Worm (Caenorhabditis elegans) whole organism, young adult: ENCODE measurements around the gene ins-16.

Experiments
- B0261.1 ChIP-seq: sonication (generic microtip); optimal IDR thresholded peaks from 2 replicates; lab custom pipeline; 2016; ENCODE audit warnings: mild to moderate bottlenecking, missing genetic modification characterization, moderate library complexity, missing compliant biosample characterization
- C06A6.2 ChIP-seq: fragments of 200-800 bp; sonication (Bioruptor generic); conservative IDR thresholded peaks from 2 replicates; pipeline ENCODE4 v1.3.6; 2022; ENCODE audit warnings: missing genetic modification characterization, missing compliant biosample characterization
- C17E4.6 ChIP-seq: fragments of 200-800 bp; sonication (Bioruptor generic); IDR thresholded peaks from 2 replicates; pipeline ENCODE4 v1.3.6; 2022; ENCODE audit warnings: missing genetic modification reagents, missing genetic modification characterization, missing compliant biosample characterization
- F22D6.2 ChIP-seq: sonication (generic microtip); optimal IDR thresholded peaks from 2 replicates; lab custom pipeline; 2016; ENCODE audit warnings: mild to moderate bottlenecking, missing genetic modification characterization, missing compliant biosample characterization
- F37B4.10 ChIP-seq: fragments of 200-800 bp; sonication (Bioruptor generic); IDR thresholded peaks from 2 replicates; pipeline ENCODE4 v1.3.6; 2022; ENCODE audit warnings: missing genetic modification characterization, missing compliant biosample characterization
- F52B5.7 ChIP-seq: sonication (generic microtip); optimal IDR thresholded peaks from 2 replicates; lab custom pipeline; 2016; ENCODE audit warnings: mild to moderate bottlenecking, missing genetic modification characterization, missing compliant biosample characterization
- F55B11.4 ChIP-seq: sonication (generic microtip); optimal IDR thresholded peaks from 2 replicates; lab custom pipeline; 2016; ENCODE audit warnings: missing compliant biosample characterization, missing genetic modification characterization, borderline replicate concordance; ENCODE audit not compliant: insufficient read depth
- T07F8.4 ChIP-seq: sonication (generic microtip); optimal IDR thresholded peaks from 2 replicates; lab custom pipeline; 2016; ENCODE audit warnings: mild to moderate bottlenecking, missing genetic modification characterization, moderate library complexity, missing compliant biosample characterization
- ama-1 ChIP-seq, 3 experiments: fragments of 150-350 bp in 1 of 3; sonication (generic microtip) in 2 of 3; optimal IDR thresholded peaks; 2 replicates each; lab custom pipeline; 2014 to 2018; ENCODE audit warnings: missing biosample characterization in 2 of 3, missing genetic modification characterization in 2 of 3, missing genetic modification reagents in 2 of 3
- atf-7 ChIP-seq: sonication (generic microtip); optimal IDR thresholded peaks from 2 replicates; lab custom pipeline; 2017; ENCODE audit warnings: mild to moderate bottlenecking, missing genetic modification characterization, missing compliant biosample characterization
- attf-3 ChIP-seq: fragments of 200-800 bp; sonication (Bioruptor generic); conservative IDR thresholded peaks from 2 replicates; pipeline ENCODE4 v1.3.6; 2022; ENCODE audit warnings: missing genetic modification reagents, missing genetic modification characterization, missing compliant biosample characterization
- attf-6 ChIP-seq: fragments of 200-800 bp; sonication (Bioruptor generic); IDR thresholded peaks from 2 replicates; pipeline ENCODE4 v1.3.6; 2022; ENCODE audit warnings: missing genetic modification reagents, missing genetic modification characterization, missing compliant biosample characterization
- bed-1 ChIP-seq: fragments of 200-800 bp; sonication (Bioruptor generic); IDR thresholded peaks from 2 replicates; pipeline ENCODE4 v1.3.6; 2022; ENCODE audit warnings: missing genetic modification reagents, missing genetic modification characterization, missing compliant biosample characterization
- bed-2 ChIP-seq: fragments of 200-800 bp; sonication (Bioruptor generic); IDR thresholded peaks from 2 replicates; pipeline ENCODE4 v1.3.6; 2022; ENCODE audit warnings: missing genetic modification reagents, missing genetic modification characterization, missing compliant biosample characterization
- cebp-2 ChIP-seq: fragments of 200-800 bp; sonication (Bioruptor generic); IDR thresholded peaks from 2 replicates; pipeline ENCODE4 v1.3.6; 2022; ENCODE audit warnings: missing genetic modification characterization, missing compliant biosample characterization
- ceh-27 ChIP-seq: fragments of 200-800 bp; sonication (Bioruptor generic); optimal IDR thresholded peaks from 2 replicates; lab custom pipeline; 2018; ENCODE audit warnings: mild to moderate bottlenecking, missing genetic modification characterization, moderate library complexity, missing compliant biosample characterization
- ceh-79 ChIP-seq: sonication (generic microtip); optimal IDR thresholded peaks from 2 replicates; lab custom pipeline; 2017; ENCODE audit warnings: mild to moderate bottlenecking, missing genetic modification characterization, missing compliant biosample characterization
- efl-1 ChIP-seq: fragments of 150-350 bp; optimal IDR thresholded peaks from 2 replicates; lab custom pipeline; 2014; ENCODE audit warnings: missing biosample characterization, missing genetic modification reagents, missing genetic modification characterization
- egl-18 ChIP-seq: fragments of 200-800 bp; sonication (Bioruptor generic); IDR thresholded peaks from 2 replicates; pipeline ENCODE4 v1.3.6; 2022; ENCODE audit warnings: missing genetic modification reagents, missing genetic modification characterization, missing compliant biosample characterization
- ets-4 ChIP-seq: fragments of 200-800 bp; sonication (Bioruptor generic); optimal IDR thresholded peaks from 2 replicates; lab custom pipeline; 2018; ENCODE audit warnings: mild to moderate bottlenecking, missing genetic modification characterization, missing compliant biosample characterization
- fkh-3 ChIP-seq: sonication (generic microtip); optimal IDR thresholded peaks from 2 replicates; lab custom pipeline; 2016; ENCODE audit warnings: mild to moderate bottlenecking, missing genetic modification characterization, missing compliant biosample characterization
- hlh-26 ChIP-seq: fragments of 200-800 bp; sonication (Bioruptor generic); conservative IDR thresholded peaks from 2 replicates; pipeline ENCODE4 v1.3.6; 2022; ENCODE audit warnings: missing genetic modification reagents, missing genetic modification characterization, missing compliant biosample characterization
- lag-1 ChIP-seq: fragments of 200-800 bp; sonication (Bioruptor generic); IDR thresholded peaks from 2 replicates; pipeline ENCODE4 v1.3.6; 2022; ENCODE audit warnings: missing genetic modification reagents, missing genetic modification characterization, missing compliant biosample characterization
- lin-54 ChIP-seq: fragments of 200-800 bp; sonication (Bioruptor generic); optimal IDR thresholded peaks from 2 replicates; lab custom pipeline; 2018; ENCODE audit warnings: mild to moderate bottlenecking, missing genetic modification characterization, missing compliant biosample characterization
- lsy-27 ChIP-seq: sonication (generic microtip); optimal IDR thresholded peaks from 2 replicates; lab custom pipeline; 2017; ENCODE audit warnings: missing genetic modification characterization, mild to moderate bottlenecking, missing compliant biosample characterization, antibody characterized with exemption, missing genotype, borderline replicate concordance; ENCODE audit not compliant: insufficient read depth
- madf-10 ChIP-seq: sonication (generic microtip); optimal IDR thresholded peaks from 2 replicates; lab custom pipeline; 2016; ENCODE audit warnings: mild to moderate bottlenecking, missing genetic modification characterization, missing compliant biosample characterization
- mcd-1 ChIP-seq: fragments of 200-800 bp; sonication (Bioruptor generic); IDR thresholded peaks from 2 replicates; pipeline ENCODE4 v1.3.6; 2022; ENCODE audit warnings: missing genetic modification reagents, missing genetic modification characterization, missing compliant biosample characterization
- mel-28 ChIP-seq: sonication (generic microtip); optimal IDR thresholded peaks from 2 replicates; lab custom pipeline; 2016; ENCODE audit warnings: borderline replicate concordance, mild to moderate bottlenecking, missing genetic modification characterization, missing compliant biosample characterization
- mes-4 ChIP-seq: sonication (generic microtip); optimal IDR thresholded peaks from 2 replicates; lab custom pipeline; 2016; ENCODE audit warnings: missing genotype, missing genetic modification characterization, missing compliant biosample characterization
- mxl-1 ChIP-seq: sonication (generic microtip); optimal IDR thresholded peaks from 2 replicates; lab custom pipeline; 2016; ENCODE audit warnings: missing genetic modification characterization, missing compliant biosample characterization
- nfyb-1 ChIP-seq: fragments of 200-800 bp; sonication (Bioruptor generic); IDR thresholded peaks from 2 replicates; pipeline ENCODE4 v1.3.6; 2022; ENCODE audit warnings: missing genetic modification reagents, missing genetic modification characterization, missing compliant biosample characterization
- nhr-120 ChIP-seq: fragments of 200-800 bp; sonication (Bioruptor generic); IDR thresholded peaks from 2 replicates; pipeline ENCODE4 v1.3.6; 2022; ENCODE audit warnings: missing genetic modification characterization, missing compliant biosample characterization
- nhr-179 ChIP-seq: sonication (generic microtip); optimal IDR thresholded peaks from 2 replicates; lab custom pipeline; 2016; ENCODE audit warnings: mild to moderate bottlenecking, missing genetic modification characterization, missing compliant biosample characterization
- nhr-27 ChIP-seq: fragments of 200-800 bp; sonication (Bioruptor generic); optimal IDR thresholded peaks from 2 replicates; lab custom pipeline; 2018; ENCODE audit warnings: mild to moderate bottlenecking, missing genetic modification characterization, moderate library complexity, missing compliant biosample characterization
- nhr-90 ChIP-seq: sonication (generic microtip); optimal IDR thresholded peaks from 2 replicates; lab custom pipeline; 2016; ENCODE audit warnings: missing genotype, mild to moderate bottlenecking, missing genetic modification characterization, missing compliant biosample characterization
- rcor-1 ChIP-seq: fragments of 200-800 bp; sonication (Bioruptor generic); IDR thresholded peaks from 2 replicates; pipeline ENCODE4 v1.3.6; 2022; ENCODE audit warnings: missing genetic modification reagents, missing genetic modification characterization, missing compliant biosample characterization
- rec-8 ChIP-seq, 2 experiments: sonication (generic microtip); optimal IDR thresholded peaks; 2 replicates each; lab custom pipeline; 2016; ENCODE audit warnings: mild to moderate bottlenecking in 2 of 2, missing genetic modification characterization in 2 of 2, missing genetic modification reagents in 2 of 2, missing genotype in 2 of 2, missing biosample characterization in 1 of 2, missing compliant biosample characterization in 1 of 2, moderate library complexity in 1 of 2
- rpc-1 ChIP-seq, 2 experiments: fragments of 150-350 bp in 1 of 2; sonication (generic microtip) in 1 of 2; optimal IDR thresholded peaks; 2 replicates each; lab custom pipeline; 2014 to 2018; ENCODE audit warnings: missing biosample characterization in 1 of 2, missing genetic modification characterization in 1 of 2, missing genetic modification reagents in 1 of 2, missing genotype in 1 of 2
- snpc-1.3 ChIP-seq: sonication (generic microtip); optimal IDR thresholded peaks from 2 replicates; lab custom pipeline; 2017; ENCODE audit warnings: missing genetic modification characterization, mild to moderate bottlenecking, missing compliant biosample characterization, antibody characterized with exemption, moderate library complexity, missing genotype, missing genetic modification reagents; ENCODE audit not compliant: insufficient read depth
- snpc-3.4 ChIP-seq: sonication (generic microtip); optimal IDR thresholded peaks from 2 replicates; lab custom pipeline; 2017; ENCODE audit warnings: missing genetic modification characterization, mild to moderate bottlenecking, missing compliant biosample characterization, antibody characterized with exemption, moderate library complexity, missing genotype, missing genetic modification reagents
- somi-1 ChIP-seq: fragments of 200-800 bp; sonication (Bioruptor generic); optimal IDR thresholded peaks from 2 replicates; lab custom pipeline; 2018; ENCODE audit warnings: mild to moderate bottlenecking, missing genetic modification characterization, missing compliant biosample characterization
- unc-62 ChIP-seq: fragments of 150-350 bp; optimal IDR thresholded peaks from 2 replicates; lab custom pipeline; 2014; ENCODE audit warnings: missing biosample characterization, missing genetic modification reagents, missing genetic modification characterization
- xnd-1 ChIP-seq: sonication (generic microtip); optimal IDR thresholded peaks from 2 replicates; lab custom pipeline; 2016; ENCODE audit warnings: missing genotype, missing genetic modification reagents, missing genetic modification characterization, missing compliant biosample characterization
- zim-3 ChIP-seq: sonication (generic microtip); optimal IDR thresholded peaks from 2 replicates; lab custom pipeline; 2017; ENCODE audit warnings: mild to moderate bottlenecking, missing genetic modification characterization, moderate library complexity, missing compliant biosample characterization
- ztf-25 ChIP-seq: fragments of 200-800 bp; sonication (Bioruptor generic); IDR thresholded peaks from 2 replicates; pipeline ENCODE4 v1.3.6; 2022; ENCODE audit warnings: missing genetic modification reagents, missing genetic modification characterization, missing compliant biosample characterization
- ztf-28 ChIP-seq: fragments of 200-800 bp; sonication (Bioruptor generic); IDR thresholded peaks from 2 replicates; pipeline ENCODE4 v1.3.6; 2022; ENCODE audit warnings: missing genetic modification reagents, missing genetic modification characterization, missing compliant biosample characterization

Gene ins-16

ce11 chrIII:2032327-2033093, 28.2 kb downstream of the ins-16 start (continued):
- TF ChIP-seq C06A6.2 (GFP tag; lab: Robert Waterston, UW): no peak
- no peak for TF ChIP-seq attf-6
- peak; percentile 53 for TF ChIP-seq mxl-1
- TF ChIP-seq lsy-27 (tag; lab: Kevin White, UChicago): no peak
- TF ChIP-seq ceh-27 (GFP tag; lab: Kevin White, UChicago): peak; percentile 28
- peak; percentile 61 for TF ChIP-seq snpc-1.3 (tag; lab: Kevin White, UChicago)
- TF ChIP-seq ceh-79 (tag; lab: Kevin White, UChicago): no peak
- TF ChIP-seq nhr-90 (tag; lab: Kevin White, UChicago): peak; percentile 37
- TF ChIP-seq rcor-1: peak; percentile 61
- no peak for TF ChIP-seq ets-4 (GFP tag; lab: Kevin White, UChicago)
- TF ChIP-seq lin-54 (GFP tag; lab: Kevin White, UChicago): peak; percentile 57
- TF ChIP-seq fkh-3 (tag; lab: Kevin White, UChicago): no peak
- no peak for TF ChIP-seq somi-1 (GFP tag; lab: Kevin White, UChicago)
- no peak for TF ChIP-seq unc-62 (GFP tag; lab: Kevin White, UChicago)
- TF ChIP-seq snpc-3.4 (tag; lab: Kevin White, UChicago): peak; percentile 68
- TF ChIP-seq B0261.1: peak; percentile 82
- TF ChIP-seq xnd-1 (tag; lab: Kevin White, UChicago): no peak
- peak; percentile 62 for TF ChIP-seq rpc-1 (optimal IDR thresholded peaks at IDR 0.05; lab: Kevin White, UChicago)
- peak; percentile 90 for TF ChIP-seq rpc-1 (tag; optimal IDR thresholded peaks at IDR 0.05; lab: Kevin White, UChicago)
- no peak for TF ChIP-seq nhr-120 (GFP tag; lab: Robert Waterston, UW)
- peak; percentile 97 for TF ChIP-seq mcd-1 (GFP tag; lab: Robert Waterston, UW)
- TF ChIP-seq nfyb-1: peak; percentile 39; the same call in 1 of the 2 replicates
- 0 out of 2 replicates have a peak, but pooled peaks have one; percentile 31 for TF ChIP-seq cebp-2
- TF ChIP-seq nhr-179 (tag; lab: Kevin White, UChicago): no peak
- TF ChIP-seq ama-1 (optimal IDR thresholded peaks at IDR 0.05; lab: Kevin White, UChicago): no peak
- TF ChIP-seq ama-1 (GFP tag; optimal IDR thresholded peaks at IDR 0.05; lab: Kevin White, UChicago): peak in 1 of 2 experiments; percentile 77
- no peak for TF ChIP-seq nhr-27 (tag; lab: Kevin White, UChicago)
- peak; percentile 13 for TF ChIP-seq madf-10 (tag; lab: Kevin White, UChicago)
- TF ChIP-seq attf-3 (GFP tag; lab: Robert Waterston, UW): peak; percentile 60
- no peak for TF ChIP-seq bed-1 (GFP tag; lab: Robert Waterston, UW)
- no peak for TF ChIP-seq ztf-28 (GFP tag; lab: Robert Waterston, UW)
- peak; percentile 32 for TF ChIP-seq zim-3 (tag; lab: Kevin White, UChicago)
- TF ChIP-seq T07F8.4 (tag; lab: Kevin White, UChicago): no peak
- no peak for TF ChIP-seq lag-1 (GFP tag; lab: Robert Waterston, UW)
- no peak for TF ChIP-seq F55B11.4 (tag; lab: Kevin White, UChicago)
- peak in 1 of 2 experiments; percentile 41 for TF ChIP-seq rec-8 (tag; optimal IDR thresholded peaks at IDR 0.05; lab: Kevin White, UChicago)
- TF ChIP-seq mes-4 (tag; lab: Kevin White, UChicago): no peak
- no peak for TF ChIP-seq F52B5.7
- TF ChIP-seq atf-7 (tag; lab: Kevin White, UChicago): no peak
- TF ChIP-seq ztf-25 (GFP tag; lab: Robert Waterston, UW): peak; percentile 69; the same call in 1 of the 2 replicates
- no peak for TF ChIP-seq mel-28 (tag; lab: Kevin White, UChicago)
- TF ChIP-seq bed-2: no peak
- TF ChIP-seq C17E4.6: peak; percentile 39
- no peak for TF ChIP-seq hlh-26 (GFP tag; lab: Robert Waterston, UW)
- 0 out of 2 replicates have a peak, but pooled peaks have one; percentile 15 for TF ChIP-seq F37B4.10 (GFP tag; lab: Robert Waterston, UW)
- TF ChIP-seq F22D6.2 (tag; lab: Kevin White, UChicago): no peak
- TF ChIP-seq egl-18 (GFP tag; lab: Robert Waterston, UW): no peak
- TF ChIP-seq efl-1 (GFP tag; lab: Kevin White, UChicago): no peak
